Worm (Caenorhabditis elegans) whole organism, L1 larva: ENCODE measurements around the gene F36H5.14.
"Not testable (repeated sequence)": the region's sequence is repeated elsewhere in the genome, so short reads cannot be mapped to it uniquely, and the experiment has no call there.

Experiments used
- C16A3.4 ChIP-seq: fragments of 150-350 bp; optimal IDR thresholded peaks from 2 replicates; lab custom pipeline; 2014; ENCODE audit warnings: missing biosample characterization, missing genetic modification characterization
- F16B12.6 ChIP-seq: fragments of 150-350 bp; optimal IDR thresholded peaks from 2 replicates; lab custom pipeline; 2014; ENCODE audit warnings: missing biosample characterization, missing genetic modification characterization
- blmp-1 ChIP-seq: fragments of 150-350 bp; optimal IDR thresholded peaks from 2 replicates; lab custom pipeline; 2014; ENCODE audit warnings: missing biosample characterization, missing genetic modification characterization
- ceh-8 ChIP-seq: fragments of 200-800 bp; sonication (Bioruptor generic); optimal IDR thresholded peaks from 2 replicates; lab custom pipeline; 2018; ENCODE audit warnings: mild to moderate bottlenecking, missing genetic modification characterization, moderate library complexity, missing compliant biosample characterization
- ceh-82 ChIP-seq, 3 experiments: fragments of 150-350 bp in 1 of 3; sonication (generic microtip) in 2 of 3; optimal IDR thresholded peaks; 2 replicates each; lab custom pipeline; 2014 to 2017; ENCODE audit warnings: missing biosample characterization in 3 of 3, missing genetic modification characterization in 3 of 3
- ces-1 ChIP-seq: fragments of 150-350 bp; optimal IDR thresholded peaks from 2 replicates; lab custom pipeline; 2014; ENCODE audit warnings: missing biosample characterization, missing genetic modification reagents, missing genetic modification characterization
- dpl-1 ChIP-seq, 3 experiments: fragments of 150-350 bp in 2 of 3; sonication (generic microtip) in 1 of 3; optimal IDR thresholded peaks; 2 replicates each; lab custom pipeline; 2014 to 2017; ENCODE audit warnings: missing biosample characterization in 3 of 3, missing genetic modification characterization in 3 of 3, missing genetic modification reagents in 3 of 3
- efl-1 ChIP-seq, 4 experiments: fragments of 150-350 bp; optimal IDR thresholded peaks in 3 of 4; peaks in 1 of 4; 1 replicate in 1 of 4; 2 replicates in 3 of 4; lab custom pipeline; 2014; ENCODE audit warnings: missing biosample characterization in 2 of 4, missing genetic modification characterization in 2 of 4, missing genetic modification reagents in 2 of 4
- elt-2 ChIP-seq: sonication (generic microtip); optimal IDR thresholded peaks from 2 replicates; lab custom pipeline; 2016; ENCODE audit warnings: missing genetic modification characterization, mild to moderate bottlenecking, inconsistent platforms, missing compliant biosample characterization, missing genetic modification reagents
- elt-3 ChIP-seq, 6 experiments: fragments of 150-350 bp in 1 of 6; sonication (generic microtip); optimal IDR thresholded peaks; 2 replicates each; lab custom pipeline; 2017 to 2018; ENCODE audit warnings: missing biosample characterization in 6 of 6, missing genetic modification characterization in 6 of 6, inconsistent platforms in 1 of 6
- fkh-10 ChIP-seq: sonication (generic microtip); optimal IDR thresholded peaks from 2 replicates; lab custom pipeline; 2017; ENCODE audit warnings: missing biosample characterization, missing genetic modification reagents, missing genetic modification characterization
- fkh-8 ChIP-seq: sonication (generic microtip); optimal IDR thresholded peaks from 2 replicates; lab custom pipeline; 2016; ENCODE audit warnings: mild to moderate bottlenecking, missing genetic modification characterization, missing compliant biosample characterization
- fos-1 ChIP-seq: fragments of 150-350 bp; optimal IDR thresholded peaks from 2 replicates; lab custom pipeline; 2014; ENCODE audit warnings: missing biosample characterization, missing genetic modification characterization
- hpl-2 ChIP-seq: fragments of 150-350 bp; optimal IDR thresholded peaks from 2 replicates; lab custom pipeline; 2014; ENCODE audit warnings: missing biosample characterization, missing genetic modification reagents, missing genetic modification characterization
- irx-1 ChIP-seq: sonication (generic microtip); optimal IDR thresholded peaks from 2 replicates; lab custom pipeline; 2016; ENCODE audit warnings: missing genetic modification characterization, missing compliant biosample characterization
- lin-35 ChIP-seq, 2 experiments: fragments of 150-350 bp; optimal IDR thresholded peaks; 2 replicates each; lab custom pipeline; 2014; ENCODE audit warnings: missing biosample characterization in 2 of 2, missing genetic modification characterization in 2 of 2, missing genetic modification reagents in 2 of 2
- lin-39 ChIP-seq: fragments of 150-350 bp; optimal IDR thresholded peaks from 2 replicates; lab custom pipeline; 2014; ENCODE audit warnings: missing biosample characterization, missing genetic modification reagents, missing genetic modification characterization
- nhr-237 ChIP-seq: fragments of 150-350 bp; optimal IDR thresholded peaks from 2 replicates; lab custom pipeline; 2014; ENCODE audit warnings: missing biosample characterization, missing genetic modification characterization
- nhr-47 ChIP-seq: sonication (generic microtip); optimal IDR thresholded peaks from 2 replicates; lab custom pipeline; 2016; ENCODE audit warnings: mild to moderate bottlenecking, missing genetic modification characterization, moderate library complexity, missing compliant biosample characterization
- nhr-71 ChIP-seq: sonication (generic microtip); optimal IDR thresholded peaks from 2 replicates; lab custom pipeline; 2016; ENCODE audit warnings: mild to moderate bottlenecking, missing genetic modification characterization, moderate library complexity, missing compliant biosample characterization
- nhr-76 ChIP-seq: sonication (generic microtip); optimal IDR thresholded peaks from 2 replicates; lab custom pipeline; 2017; ENCODE audit warnings: missing biosample characterization, missing genetic modification characterization
- nhr-84 ChIP-seq: sonication (generic microtip); optimal IDR thresholded peaks from 2 replicates; lab custom pipeline; 2017; ENCODE audit warnings: missing biosample characterization, missing genetic modification characterization
- pqm-1 ChIP-seq: sonication (generic microtip); optimal IDR thresholded peaks from 3 replicates; lab custom pipeline; 2017; ENCODE audit warnings: missing biosample characterization, missing genetic modification characterization
- snpc-4 ChIP-seq: fragments of 150-350 bp; optimal IDR thresholded peaks from 2 replicates; lab custom pipeline; 2014; ENCODE audit warnings: missing biosample characterization, missing genetic modification characterization
- snu-23 ChIP-seq: sonication (generic microtip); optimal IDR thresholded peaks from 2 replicates; lab custom pipeline; 2016; ENCODE audit warnings: missing genetic modification characterization, missing compliant biosample characterization
- sptf-1 ChIP-seq: fragments of 150-350 bp; optimal IDR thresholded peaks from 2 replicates; lab custom pipeline; 2014; ENCODE audit warnings: missing biosample characterization, missing genetic modification characterization
- unc-130 ChIP-seq: fragments of 150-350 bp; optimal IDR thresholded peaks from 2 replicates; lab custom pipeline; 2017; ENCODE audit warnings: missing biosample characterization, missing genetic modification characterization, inconsistent platforms
- unc-30 ChIP-seq: sonication (generic microtip); optimal IDR thresholded peaks from 2 replicates; lab custom pipeline; 2017; ENCODE audit warnings: missing biosample characterization, missing genetic modification characterization
- unc-98 ChIP-seq: fragments of 200-800 bp; sonication (Bioruptor generic); IDR thresholded peaks from 2 replicates; pipeline ENCODE4 v1.3.6; 2022; ENCODE audit warnings: missing genetic modification characterization, missing compliant biosample characterization
- vab-15 ChIP-seq: sonication (generic microtip); optimal IDR thresholded peaks from 2 replicates; lab custom pipeline; 2017; ENCODE audit warnings: missing genotype, mild to moderate bottlenecking, missing genetic modification characterization, missing compliant biosample characterization

F36H5.14 gene

ce11 chrII:1819944-1820570, 44.7 kb downstream of the F36H5.14 start, which contains the start of gene fbxc-19 (continued):
- peak; percentile 95 for TF ChIP-seq pqm-1 (tag; lab: Kevin White, UChicago)
- peak; percentile 59 for TF ChIP-seq nhr-47
- peak; percentile 22 for TF ChIP-seq F16B12.6 (tag; lab: Kevin White, UChicago)
- TF ChIP-seq snpc-4 (tag; lab: Kevin White, UChicago) = peak; percentile 45
- TF ChIP-seq fos-1 = peak; percentile 35
- TF ChIP-seq blmp-1 (tag; lab: Kevin White, UChicago) = peak; percentile 35
- TF ChIP-seq irx-1 (tag; lab: Kevin White, UChicago) = no peak
- TF ChIP-seq unc-98 = no peak
- TF ChIP-seq ceh-82 (tag; optimal IDR thresholded peaks at IDR 0.05; lab: Kevin White, UChicago) = peak; percentile 7 to 59 (median 30)
- TF ChIP-seq snu-23 (GFP tag; lab: Kevin White, UChicago) = peak; percentile 46
- TF ChIP-seq sptf-1 (tag; lab: Kevin White, UChicago) = no peak

DNA sequence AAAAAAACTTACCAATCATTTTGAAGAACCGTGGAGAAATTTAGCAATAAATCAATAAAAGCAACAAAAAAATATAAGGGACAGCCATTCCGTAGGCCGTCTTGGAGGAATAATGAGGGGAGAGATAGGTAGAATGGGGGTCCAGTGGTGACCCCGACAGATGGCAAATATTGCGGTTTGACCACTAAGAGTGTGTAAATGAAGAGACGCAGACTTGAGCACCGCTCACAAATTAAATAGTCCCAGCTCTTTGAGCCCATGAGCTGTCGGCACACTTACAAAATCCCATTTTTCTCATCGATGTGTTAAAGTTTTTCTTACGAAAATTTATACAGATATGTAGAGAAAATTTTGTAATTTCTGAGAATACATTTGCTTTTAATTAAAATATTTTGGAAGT, 45.4 kb downstream of the F36H5.14 start, which contains the start of gene fbxa-3:
Gene fbxa-3, minus strand, starts transcription at position 101 of the 400 bp plus-strand sequence.
- TF ChIP-seq nhr-237 (tag; lab: Kevin White, UChicago) = no peak
- TF ChIP-seq nhr-76 (tag; lab: Kevin White, UChicago) = no peak
- TF ChIP-seq fkh-10 (GFP tag; lab: Kevin White, UChicago) = no peak
- no peak for TF ChIP-seq ceh-8
- no peak for TF ChIP-seq C16A3.4 (tag; lab: Kevin White, UChicago)
- TF ChIP-seq ces-1 (GFP tag; lab: Kevin White, UChicago) = no peak
- TF ChIP-seq fkh-8 (tag; lab: Kevin White, UChicago) = no peak
- TF ChIP-seq efl-1 (optimal IDR thresholded peaks at IDR 0.05; lab: Kevin White, UChicago) = no peak
- TF ChIP-seq efl-1 (GFP tag; optimal IDR thresholded peaks at IDR 0.05 in 1 of 2; lab: Kevin White, UChicago) = no peak
- TF ChIP-seq lin-39 = no peak
- no peak for TF ChIP-seq F16B12.6 (tag; lab: Kevin White, UChicago)
- TF ChIP-seq irx-1 (tag; lab: Kevin White, UChicago) = no peak
- TF ChIP-seq dpl-1 (GFP tag; optimal IDR thresholded peaks at IDR 0.05; lab: Kevin White, UChicago) = no peak
- TF ChIP-seq nhr-71 = no peak
- TF ChIP-seq nhr-84 (tag; lab: Kevin White, UChicago) = no peak
- no peak for TF ChIP-seq unc-30 (tag; lab: Kevin White, UChicago)
- TF ChIP-seq elt-3 (tag; optimal IDR thresholded peaks at IDR 0.05; lab: Kevin White, UChicago) = no peak
- no peak for TF ChIP-seq lin-35 (GFP tag; optimal IDR thresholded peaks at IDR 0.05; lab: Kevin White, UChicago)
- TF ChIP-seq snpc-4 (tag; lab: Kevin White, UChicago) = no peak
- no peak for TF ChIP-seq vab-15 (tag; lab: Kevin White, UChicago)
- no peak for TF ChIP-seq unc-130 (tag; lab: Kevin White, UChicago)

ce11 chrII:1823597-1823996, 48.3 kb downstream of the F36H5.14 start:
- peak; percentile 62 for TF ChIP-seq elt-2

DNA sequence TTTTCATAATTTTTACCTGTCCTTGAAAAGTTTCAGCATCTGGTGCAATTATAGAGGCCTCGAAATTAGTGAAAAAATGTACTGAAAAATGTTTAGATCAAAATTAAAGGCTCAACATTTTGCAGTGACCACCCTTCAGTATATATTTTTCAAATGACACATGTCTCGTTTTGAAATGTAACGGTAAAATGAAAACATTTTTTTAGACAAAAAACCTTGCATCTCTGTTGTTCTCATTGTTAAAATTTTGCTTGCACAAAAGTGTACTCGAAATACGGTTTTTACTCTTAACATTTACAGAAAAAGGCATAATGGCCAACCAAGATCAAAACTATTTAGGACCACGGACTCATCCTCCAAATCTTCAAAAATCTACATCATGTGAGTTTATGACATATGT, 49.0 kb downstream of the F36H5.14 start, which contains the start of gene math-41:
Gene math-41, plus strand, starts transcription at position 301 of the 400 bp plus-strand sequence.
- not testable (repeated sequence) for TF ChIP-seq hpl-2 (GFP tag; lab: Kevin White, UChicago); fkh-10 (GFP tag; lab: Kevin White, UChicago); nhr-76 (tag; lab: Kevin White, UChicago)
